Fruit fly (Drosophila melanogaster) Kc167 (cell line): ENCODE measurements around the gene park.

Experiments used
- Sin3A ChIP-seq: fragments of >200 bp; optimal IDR thresholded peaks from 2 replicates; lab custom pipeline; 2018; ENCODE audit warnings: missing external identifiers
- h ChIP-seq: fragments of >200 bp; optimal IDR thresholded peaks from 3 replicates; lab custom pipeline; 2018; ENCODE audit warnings: missing external identifiers
- insv ChIP-seq: fragments of >200 bp; optimal IDR thresholded peaks from 3 replicates; lab custom pipeline; 2018; ENCODE audit warnings: missing external identifiers
- psq ChIP-seq: fragments of >200 bp; optimal IDR thresholded peaks from 2 replicates; lab custom pipeline; 2017; ENCODE audit warnings: missing external identifiers
- ttk ChIP-seq: sonication (Bioruptor generic); optimal IDR thresholded peaks from 2 replicates; lab custom pipeline; 2017; ENCODE audit warnings: missing external identifiers

dm6 chr3L:21241447-21241983 is 44.9 kb upstream of the park start:
- TF ChIP-seq Sin3A (lab: Kevin White, UChicago) (no peak), psq (lab: Kevin White, UChicago) (no peak), insv (lab: Kevin White, UChicago) (no peak), ttk (lab: Kevin White, UChicago) (no peak), h (no peak)
